Worm (Caenorhabditis elegans) whole organism, L4/young adult: ENCODE data around the gene ZK1290.15.

Experiments
- W03F9.2 ChIP-seq: fragments of 150-350 bp; optimal IDR thresholded peaks from 2 replicates; lab custom pipeline; 2014; ENCODE audit warnings: missing biosample characterization, missing genetic modification characterization
- dao-5 ChIP-seq: sonication (generic microtip); optimal IDR thresholded peaks from 2 replicates; lab custom pipeline; 2016; ENCODE audit warnings: missing genotype, missing genetic modification characterization, moderate library complexity, missing compliant biosample characterization
- him-1 ChIP-seq: sonication (generic microtip); optimal IDR thresholded peaks from 2 replicates; lab custom pipeline; 2016; ENCODE audit warnings: missing genotype, missing genetic modification reagents, missing genetic modification characterization, missing compliant biosample characterization

Gene ZK1290.15

ce11 chrII:7554716-7555247, 31.4 kb downstream of the ZK1290.15 start:
- TF ChIP-seq dao-5 (tag; lab: Kevin White, UChicago) (no peak), him-1 (tag; lab: Kevin White, UChicago) (no peak), W03F9.2 (peak; percentile 11)

- TF ChIP-seq W03F9.2, result no peak
- TF ChIP-seq him-1 (tag; lab: Kevin White, UChicago), result no peak
- TF ChIP-seq dao-5 (tag; lab: Kevin White, UChicago), result no peak
Observed at ce11 chrII:7555454-7555853, 32.1 kb downstream of the ZK1290.15 start, which contains the start of gene ZK1290.14. ZK1290.14 (minus strand) TSS chrII:7555592.

- TF ChIP-seq W03F9.2 (no peak), him-1 (tag; lab: Kevin White, UChicago) (no peak), dao-5 (tag; lab: Kevin White, UChicago) (no peak)
Observed at ce11 chrII:7557981-7558380, 34.6 kb downstream of the ZK1290.15 start.

- TF ChIP-seq him-1 (tag; lab: Kevin White, UChicago) (no peak), W03F9.2 (no peak), dao-5 (tag; lab: Kevin White, UChicago) (no peak)
Observed at ce11 chrII:7558864-7559263, 35.5 kb downstream of the ZK1290.15 start.

- TF ChIP-seq W03F9.2 (no peak), dao-5 (tag; lab: Kevin White, UChicago) (no peak), him-1 (tag; lab: Kevin White, UChicago) (no peak)
Observed at ce11 chrII:7560844-7561243, 37.5 kb downstream of the ZK1290.15 start.

ce11 chrII:7561494-7561893, 38.1 kb downstream of the ZK1290.15 start, which contains the start of the genes ZK1290.11 and ZK1290.1:
ZK1290.11 (minus strand) TSS chrII:7561594.
ZK1290.1 (plus strand) TSS chrII:7561764.
- TF ChIP-seq him-1 (tag; lab: Kevin White, UChicago), result no peak
- no peak for TF ChIP-seq W03F9.2
- no peak for TF ChIP-seq dao-5 (tag; lab: Kevin White, UChicago)

- TF ChIP-seq him-1 (tag; lab: Kevin White, UChicago), result no peak
- TF ChIP-seq W03F9.2, result no peak
- TF ChIP-seq dao-5 (tag; lab: Kevin White, UChicago), result no peak
Observed at ce11 chrII:7562616-7563015, 39.2 kb downstream of the ZK1290.15 start.

ce11 chrII:7570305-7570704, 46.9 kb downstream of the ZK1290.15 start, which contains the start of gene F35D2.3:
F35D2.3 (plus strand) TSS chrII:7570605.
- no peak for TF ChIP-seq dao-5 (tag; lab: Kevin White, UChicago)
- TF ChIP-seq him-1 (tag; lab: Kevin White, UChicago), result no peak
- TF ChIP-seq W03F9.2, result no peak

- no peak for TF ChIP-seq dao-5 (tag; lab: Kevin White, UChicago)
- TF ChIP-seq him-1 (tag; lab: Kevin White, UChicago), result no peak
- TF ChIP-seq W03F9.2, result no peak
Observed at ce11 chrII:7570820-7571219, 47.4 kb downstream of the ZK1290.15 start.
